Fruit fly (Drosophila melanogaster) whole organism, embryonic: Measurements from ENCODE around the gene Oatp30B.

Source experiments
- Antp ChIP-seq: fragments of 200-800 bp; sonication (Bioruptor generic); optimal IDR thresholded peaks from 3 replicates; lab custom pipeline; 2016; ENCODE audit warnings: missing biosample characterization, missing genetic modification characterization
- CG10366 ChIP-seq: fragments of 200-800 bp; sonication (Bioruptor generic); IDR thresholded peaks from 2 replicates; pipeline ENCODE4 v1.3.6; 2022; ENCODE audit warnings: missing biosample characterization, missing genetic modification characterization
- CG10543 ChIP-seq: fragments of 200-800 bp; sonication (Bioruptor generic); optimal IDR thresholded peaks from 3 replicates; lab custom pipeline; 2017; ENCODE audit warnings: missing biosample characterization, mild to moderate bottlenecking, missing genetic modification characterization, moderate library complexity
- CG10565 ChIP-seq: fragments of 200-800 bp; sonication (Bioruptor generic); optimal IDR thresholded peaks from 3 replicates; lab custom pipeline; 2016; ENCODE audit warnings: missing biosample characterization, mild to moderate bottlenecking, missing genetic modification characterization
- CG12659 ChIP-seq: fragments of 200-800 bp; sonication (Bioruptor generic); optimal IDR thresholded peaks from 3 replicates; lab custom pipeline; 2017; ENCODE audit warnings: mild to moderate bottlenecking, missing biosample characterization, missing genetic modification reagents, missing genetic modification characterization
- CG12769 ChIP-seq: fragments of 200-800 bp; sonication (Bioruptor generic); optimal IDR thresholded peaks from 2 replicates; lab custom pipeline; 2019; ENCODE audit warnings: missing biosample characterization, mild to moderate bottlenecking, missing genetic modification characterization, moderate library complexity
- CG15601 ChIP-seq: fragments of 200-800 bp; sonication (Bioruptor generic); optimal IDR thresholded peaks from 3 replicates; lab custom pipeline; 2019; ENCODE audit warnings: missing biosample characterization, mild to moderate bottlenecking, missing genetic modification characterization, moderate library complexity
- CG15696 ChIP-seq: fragments of 200-800 bp; sonication (Bioruptor generic); optimal IDR thresholded peaks from 2 replicates; lab custom pipeline; 2019; ENCODE audit warnings: missing biosample characterization, mild to moderate bottlenecking, missing genetic modification characterization, moderate library complexity
- CG17568 ChIP-seq: fragments of 200-800 bp; sonication (Bioruptor generic); optimal IDR thresholded peaks from 2 replicates; lab custom pipeline; 2018; ENCODE audit warnings: missing biosample characterization, mild to moderate bottlenecking, missing genetic modification characterization, moderate library complexity
- CG2129 ChIP-seq: fragments of 200-800 bp; sonication (Bioruptor generic); IDR thresholded peaks from 2 replicates; pipeline ENCODE4 v1.3.6; 2022; ENCODE audit warnings: missing biosample characterization, missing genetic modification characterization; ENCODE audit not compliant: partially characterized antibody
- CG33557 ChIP-seq: fragments of 200-800 bp; sonication (Bioruptor generic); optimal IDR thresholded peaks from 2 replicates; lab custom pipeline; 2019; ENCODE audit warnings: missing biosample characterization, mild to moderate bottlenecking, missing genetic modification characterization, moderate library complexity
- CG4328 ChIP-seq: fragments of 200-800 bp; sonication (Bioruptor generic); optimal IDR thresholded peaks from 3 replicates; lab custom pipeline; 2017; ENCODE audit warnings: missing biosample characterization, missing genetic modification reagents, missing genetic modification characterization
- CG5953 ChIP-seq: fragments of 200-800 bp; sonication (Bioruptor generic); IDR thresholded peaks from 2 replicates; pipeline ENCODE4 v1.3.6; 2022; ENCODE audit warnings: missing biosample characterization, missing genetic modification characterization
- Dfd ChIP-seq, 2 experiments: fragments of >200 bp; optimal IDR thresholded peaks; 2 replicates each; lab custom pipeline; 2017; ENCODE audit warnings: missing biosample characterization in 2 of 2, missing genetic modification characterization in 2 of 2
- Dip2 ChIP-seq: fragments of 200-800 bp; sonication (Bioruptor generic); IDR thresholded peaks from 2 replicates; pipeline ENCODE4 v1.3.6; 2022; ENCODE audit warnings: missing biosample characterization, missing genetic modification characterization
- Dip3 ChIP-seq: fragments of 200-800 bp; sonication (Bioruptor generic); optimal IDR thresholded peaks from 3 replicates; lab custom pipeline; 2016; ENCODE audit warnings: missing biosample characterization, missing genetic modification characterization
- E2f2 ChIP-seq: fragments of 200-800 bp; sonication (Bioruptor generic); IDR thresholded peaks from 2 replicates; pipeline ENCODE4 v1.3.6; 2022; ENCODE audit warnings: missing biosample characterization, missing genetic modification characterization
- HHEX ChIP-seq: fragments of 200-800 bp; sonication (Bioruptor generic); optimal IDR thresholded peaks from 3 replicates; lab custom pipeline; 2017; ENCODE audit warnings: missing biosample characterization, mild to moderate bottlenecking, missing genetic modification characterization, missing genetic modification reagents
- HmgD ChIP-seq: fragments of 200-800 bp; sonication (Bioruptor generic); optimal IDR thresholded peaks from 3 replicates; lab custom pipeline; 2016; ENCODE audit warnings: missing biosample characterization, missing genetic modification characterization
- Myb ChIP-seq: fragments of 200-800 bp; sonication (Bioruptor generic); optimal IDR thresholded peaks from 2 replicates; lab custom pipeline; 2016; ENCODE audit warnings: missing biosample characterization, missing genetic modification characterization
- Nf-YB ChIP-seq: fragments of 200-800 bp; sonication (Bioruptor generic); optimal IDR thresholded peaks from 3 replicates; lab custom pipeline; 2019; ENCODE audit warnings: missing biosample characterization, mild to moderate bottlenecking, missing genetic modification characterization, moderate library complexity
- Ptx1 ChIP-seq: fragments of 200-800 bp; sonication (Bioruptor generic); IDR thresholded peaks from 2 replicates; pipeline ENCODE4 v1.3.6; 2022; ENCODE audit warnings: missing biosample characterization, missing genetic modification characterization
- Sox102F ChIP-seq: fragments of 200-800 bp; sonication (Bioruptor generic); optimal IDR thresholded peaks from 2 replicates; lab custom pipeline; 2018; ENCODE audit warnings: missing biosample characterization, mild to moderate bottlenecking, missing genetic modification characterization, moderate library complexity
- Sry-β ChIP-seq: fragments of 200-800 bp; sonication (Bioruptor generic); optimal IDR thresholded peaks from 2 replicates; lab custom pipeline; 2018; ENCODE audit warnings: missing biosample characterization, mild to moderate bottlenecking, missing genetic modification characterization, moderate library complexity
- Trl ChIP-seq, 3 experiments: fragments of >200 bp in 2 of 3; fragments of 200-800 bp in 1 of 3; sonication (Bioruptor generic) in 1 of 3; optimal IDR thresholded peaks; 2 replicates in 1 of 3; 3 replicates in 2 of 3; lab custom pipeline; 2016 to 2017; ENCODE audit warnings: missing biosample characterization in 1 of 3, missing genetic modification characterization in 1 of 3
- Vsx1 ChIP-seq: fragments of 200-800 bp; sonication (Bioruptor generic); optimal IDR thresholded peaks from 2 replicates; lab custom pipeline; 2017; ENCODE audit warnings: missing biosample characterization, mild to moderate bottlenecking, missing genetic modification characterization, missing genetic modification reagents
- Xrp1 ChIP-seq: fragments of 200-800 bp; sonication (Bioruptor generic); IDR thresholded peaks from 2 replicates; pipeline ENCODE4 v1.3.6; 2022; ENCODE audit warnings: missing biosample characterization, missing genetic modification characterization
- YL-1 ChIP-seq: fragments of 200-800 bp; sonication (Bioruptor generic); optimal IDR thresholded peaks from 3 replicates; lab custom pipeline; 2017; ENCODE audit warnings: missing biosample characterization, mild to moderate bottlenecking, missing genetic modification characterization
- abd-A ChIP-seq: fragments of 200-800 bp; sonication (Bioruptor generic); optimal IDR thresholded peaks from 3 replicates; lab custom pipeline; 2019; ENCODE audit warnings: missing biosample characterization, mild to moderate bottlenecking, missing genetic modification characterization, moderate library complexity
- bbx ChIP-seq: fragments of 200-800 bp; sonication (Bioruptor generic); IDR thresholded peaks from 2 replicates; pipeline ENCODE4 v1.3.6; 2022; ENCODE audit warnings: missing biosample characterization, missing genetic modification characterization; ENCODE audit not compliant: partially characterized antibody
- crol ChIP-seq: fragments of 200-800 bp; sonication (Bioruptor generic); IDR thresholded peaks from 2 replicates; pipeline ENCODE4 v1.3.6; 2022; ENCODE audit warnings: missing biosample characterization, missing genetic modification characterization
- da ChIP-seq: fragments of 200-800 bp; sonication (Bioruptor generic); optimal IDR thresholded peaks from 2 replicates; lab custom pipeline; 2016; ENCODE audit warnings: missing biosample characterization, missing genetic modification characterization
- exex ChIP-seq: fragments of 200-800 bp; sonication (Bioruptor generic); optimal IDR thresholded peaks from 4 replicates; lab custom pipeline; 2018; ENCODE audit warnings: missing biosample characterization, mild to moderate bottlenecking, missing genetic modification characterization, moderate library complexity
- fd96Cb ChIP-seq: fragments of 200-800 bp; sonication (Bioruptor generic); optimal IDR thresholded peaks from 2 replicates; lab custom pipeline; 2018; ENCODE audit warnings: missing biosample characterization, mild to moderate bottlenecking, missing genetic modification characterization, moderate library complexity
- kah ChIP-seq: fragments of 200-800 bp; sonication (Bioruptor generic); optimal IDR thresholded peaks from 2 replicates; lab custom pipeline; 2018; ENCODE audit warnings: missing biosample characterization, mild to moderate bottlenecking, missing genetic modification characterization
- kay ChIP-seq: fragments of 200-800 bp; sonication (Bioruptor generic); optimal IDR thresholded peaks from 2 replicates; lab custom pipeline; 2016; ENCODE audit warnings: missing biosample characterization, missing genetic modification characterization
- lilli ChIP-seq: fragments of 200-800 bp; sonication (Bioruptor generic); optimal IDR thresholded peaks from 3 replicates; lab custom pipeline; 2016; ENCODE audit warnings: missing biosample characterization, missing genetic modification characterization
- maf-S ChIP-seq: fragments of 200-800 bp; sonication (Bioruptor generic); optimal IDR thresholded peaks from 2 replicates; lab custom pipeline; 2016; ENCODE audit warnings: missing biosample characterization, missing genetic modification characterization
- org-1 ChIP-seq: fragments of 200-800 bp; sonication (Bioruptor generic); optimal IDR thresholded peaks from 2 replicates; lab custom pipeline; 2017; ENCODE audit warnings: missing biosample characterization, missing genetic modification characterization
- p53 ChIP-seq: fragments of 200-800 bp; sonication (Bioruptor generic); optimal IDR thresholded peaks from 2 replicates; lab custom pipeline; 2016; ENCODE audit warnings: missing biosample characterization, missing genetic modification characterization
- pnt ChIP-seq: fragments of 200-800 bp; sonication (Bioruptor generic); optimal IDR thresholded peaks from 3 replicates; lab custom pipeline; 2016; ENCODE audit warnings: missing biosample characterization, missing genetic modification characterization
- sd ChIP-seq: fragments of 200-800 bp; sonication (Bioruptor generic); optimal IDR thresholded peaks from 3 replicates; lab custom pipeline; 2018; ENCODE audit warnings: missing biosample characterization, mild to moderate bottlenecking, missing genetic modification characterization, moderate library complexity
- slbo ChIP-seq: fragments of 200-800 bp; sonication (Bioruptor generic); IDR thresholded peaks from 2 replicates; pipeline ENCODE4 v1.3.6; 2022; ENCODE audit warnings: missing biosample characterization, missing genetic modification characterization
- tap ChIP-seq: fragments of 200-800 bp; optimal IDR thresholded peaks from 3 replicates; lab custom pipeline; 2019; ENCODE audit warnings: missing biosample characterization, mild to moderate bottlenecking, missing genetic modification characterization, moderate library complexity
- twi ChIP-seq: fragments of 200-800 bp; optimal IDR thresholded peaks from 2 replicates; lab custom pipeline; 2019; ENCODE audit warnings: missing biosample characterization, mild to moderate bottlenecking, missing genetic modification characterization, moderate library complexity
- vfl ChIP-seq: fragments of 200-800 bp; sonication (Bioruptor generic); optimal IDR thresholded peaks from 2 replicates; lab custom pipeline; 2016; ENCODE audit warnings: missing biosample characterization, missing genetic modification characterization
- wek ChIP-seq: fragments of 200-800 bp; sonication (Bioruptor generic); optimal IDR thresholded peaks from 3 replicates; lab custom pipeline; 2018; ENCODE audit warnings: missing biosample characterization, mild to moderate bottlenecking, missing genetic modification characterization, moderate library complexity
- zfh1 ChIP-seq: fragments of 200-800 bp; sonication (Bioruptor generic); IDR thresholded peaks from 3 replicates; pipeline ENCODE4 v1.3.6; 2022; ENCODE audit warnings: missing biosample characterization, missing genetic modification characterization
- zfh2 ChIP-seq: fragments of 200-800 bp; sonication (Bioruptor generic); optimal IDR thresholded peaks from 2 replicates; lab custom pipeline; 2016; ENCODE audit warnings: missing biosample characterization, missing genetic modification characterization

The Oatp30B gene

DNA sequence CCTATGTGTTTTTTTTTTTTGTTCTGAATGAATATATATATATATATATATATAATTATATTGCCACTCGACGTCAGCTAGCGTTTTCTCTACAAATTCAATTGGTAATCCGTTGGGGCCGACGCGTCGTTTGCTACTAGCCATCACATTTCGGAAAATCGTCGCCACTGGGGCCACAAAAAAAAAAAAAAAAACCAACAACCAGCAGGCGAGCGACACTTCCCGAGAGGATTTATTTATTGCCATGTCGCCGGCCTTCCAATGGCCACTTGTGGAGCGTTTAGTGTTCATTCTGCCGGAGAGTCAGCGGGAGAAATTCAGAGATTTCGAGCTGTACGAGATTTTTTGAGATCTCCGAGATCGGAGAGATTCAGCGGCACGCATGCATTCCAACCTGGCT is 29.9 kb downstream of the Oatp30B start (continued):
- TF ChIP-seq HHEX (GFP tag; lab: Kevin White, UChicago) (no peak), abd-A (no peak), pnt (no peak), kay (GFP tag; lab: Kevin White, UChicago) (no peak), HmgD (GFP tag; lab: Kevin White, UChicago) (no peak), twi (no peak), E2f2 (no peak), zfh1 (GFP tag; lab: Robert Waterston, UW) (no peak), CG2129 (GFP tag; lab: Robert Waterston, UW) (no peak), maf-S (GFP tag; lab: Kevin White, UChicago) (no peak), CG10543 (GFP tag; lab: Kevin White, UChicago) (peak; percentile 29), Sox102F (no peak), Trl (optimal IDR thresholded peaks at IDR 0.05; lab: Kevin White, UChicago) (peak; percentile 6 to 15), Trl (GFP tag; optimal IDR thresholded peaks at IDR 0.05; lab: Kevin White, UChicago) (no peak), CG15601 (no peak), CG33557 (GFP tag; lab: Kevin White, UChicago) (no peak), CG17568 (GFP tag; lab: Kevin White, UChicago) (no peak), CG10366 (GFP tag; lab: Robert Waterston, UW) (no peak), wek (GFP tag; lab: Kevin White, UChicago) (no peak)

- no peak for TF ChIP-seq Sry-β (GFP tag; lab: Kevin White, UChicago)
- no peak for TF ChIP-seq Xrp1 (GFP tag; lab: Robert Waterston, UW)
- TF ChIP-seq CG5953 (GFP tag; lab: Robert Waterston, UW), result no peak
- TF ChIP-seq Myb (GFP tag; lab: Kevin White, UChicago), result no peak
- peak; percentile 85 for TF ChIP-seq CG12769 (tag; lab: Kevin White, UChicago)
- TF ChIP-seq Vsx1 (GFP tag; lab: Kevin White, UChicago), result no peak
- TF ChIP-seq tap (tag; lab: Kevin White, UChicago), result no peak
- TF ChIP-seq Nf-YB (GFP tag; lab: Kevin White, UChicago), result no peak
- no peak for TF ChIP-seq lilli (GFP tag; lab: Kevin White, UChicago)
- TF ChIP-seq zfh2 (GFP tag; lab: Kevin White, UChicago), result no peak
- no peak for TF ChIP-seq CG15696 (tag; lab: Kevin White, UChicago)
- peak; percentile 6; the same call in 1 of the 2 replicates for TF ChIP-seq slbo (GFP tag; lab: Robert Waterston, UW)
- peak in 1 of 2 experiments; percentile 12 for TF ChIP-seq Trl (optimal IDR thresholded peaks at IDR 0.05; lab: Kevin White, UChicago)
- TF ChIP-seq Trl (GFP tag; optimal IDR thresholded peaks at IDR 0.05; lab: Kevin White, UChicago), result no peak
- TF ChIP-seq fd96Cb (tag; lab: Kevin White, UChicago), result no peak
- no peak for TF ChIP-seq CG12659 (GFP tag; lab: Kevin White, UChicago)
- no peak for TF ChIP-seq org-1
- no peak for TF ChIP-seq da (GFP tag; lab: Kevin White, UChicago)
- peak; percentile 57 for TF ChIP-seq sd (tag; lab: Kevin White, UChicago)
- peak; percentile 62 for TF ChIP-seq crol (GFP tag; lab: Robert Waterston, UW)
- TF ChIP-seq CG17568 (GFP tag; lab: Kevin White, UChicago), result no peak
- TF ChIP-seq p53 (GFP tag; lab: Kevin White, UChicago), result no peak
- no peak for TF ChIP-seq Dip3 (GFP tag; lab: Kevin White, UChicago)
- no peak for TF ChIP-seq YL-1 (GFP tag; lab: Kevin White, UChicago)
- peak; percentile 9 for TF ChIP-seq CG10543 (GFP tag; lab: Kevin White, UChicago)
- peak; percentile 55 for TF ChIP-seq kah (GFP tag; lab: Kevin White, UChicago)
- no peak for TF ChIP-seq Dfd (GFP tag; optimal IDR thresholded peaks at IDR 0.05; lab: Kevin White, UChicago)
- no peak for TF ChIP-seq Dip2 (GFP tag; lab: Robert Waterston, UW)
- TF ChIP-seq CG10565 (GFP tag; lab: Kevin White, UChicago), result no peak
- TF ChIP-seq Ptx1 (GFP tag; lab: Robert Waterston, UW), result no peak
- no peak for TF ChIP-seq exex (tag; lab: Kevin White, UChicago)
- TF ChIP-seq bbx (GFP tag; lab: Robert Waterston, UW), result no peak
- TF ChIP-seq Antp (GFP tag; lab: Kevin White, UChicago), result no peak
- no peak for TF ChIP-seq CG4328 (GFP tag; lab: Kevin White, UChicago)
- TF ChIP-seq vfl (GFP tag; lab: Kevin White, UChicago), result no peak
- TF ChIP-seq, all 482 proteins: peak for 7
Measured at dm6 chr2L:9557858-9558257, 36.8 kb downstream of the Oatp30B start.
